Fruit fly (Drosophila melanogaster) Kc167 (cell line): ENCODE results near the gene Dus1.

Source experiments
- Sin3A ChIP-seq: fragments of >200 bp; optimal IDR thresholded peaks from 2 replicates; lab custom pipeline; 2018; ENCODE audit warnings: missing external identifiers
- insv ChIP-seq: fragments of >200 bp; optimal IDR thresholded peaks from 3 replicates; lab custom pipeline; 2018; ENCODE audit warnings: missing external identifiers
- psq ChIP-seq: fragments of >200 bp; optimal IDR thresholded peaks from 2 replicates; lab custom pipeline; 2017; ENCODE audit warnings: missing external identifiers
- ttk ChIP-seq: sonication (Bioruptor generic); optimal IDR thresholded peaks from 2 replicates; lab custom pipeline; 2017; ENCODE audit warnings: missing external identifiers

DNA sequence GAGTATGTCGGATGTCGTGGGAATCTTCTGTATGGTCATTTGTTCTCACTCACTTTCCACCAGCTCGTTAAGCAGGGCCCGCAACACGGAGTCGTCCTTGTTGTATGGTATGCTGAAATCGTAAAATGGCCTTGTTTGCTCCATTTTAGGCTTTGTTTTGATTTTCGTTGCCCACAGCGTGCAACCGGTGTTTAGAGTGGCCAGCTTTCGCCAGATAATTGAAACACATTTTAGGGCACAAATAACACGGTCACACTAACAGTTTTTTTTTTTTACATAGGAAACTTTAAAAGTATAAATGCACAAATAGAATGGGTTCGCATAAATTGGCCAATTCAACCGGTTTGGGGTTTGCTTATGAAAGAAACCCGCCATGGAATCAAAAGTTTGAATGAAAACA lies 19.4 kb downstream of the Dus1 start, which contains the start of gene Rpp30:
- no peak for TF ChIP-seq Sin3A (lab: Kevin White, UChicago)
- no peak for TF ChIP-seq ttk
- TF ChIP-seq psq: no peak
- TF ChIP-seq insv (lab: Kevin White, UChicago): no peak
